Worm (Caenorhabditis elegans) whole organism, young adult: ENCODE data around the gene clec-239.
A peak's percentile ranks its signal among the peaks of the same experiment; 100 is the strongest.

Experiments used
- B0035.1 ChIP-seq: sonication (generic microtip); optimal IDR thresholded peaks from 2 replicates; lab custom pipeline; 2016; ENCODE audit warnings: missing genetic modification characterization, mild to moderate bottlenecking, missing compliant biosample characterization, missing genotype, missing genetic modification reagents
- F22D6.2 ChIP-seq: sonication (generic microtip); optimal IDR thresholded peaks from 2 replicates; lab custom pipeline; 2016; ENCODE audit warnings: mild to moderate bottlenecking, missing genetic modification characterization, missing compliant biosample characterization
- F33H1.4 ChIP-seq: fragments of 200-800 bp; sonication (Bioruptor generic); IDR thresholded peaks from 2 replicates; pipeline ENCODE4 v1.3.6; 2022; ENCODE audit warnings: missing genetic modification reagents, missing genetic modification characterization, missing compliant biosample characterization
- F37B4.10 ChIP-seq: fragments of 200-800 bp; sonication (Bioruptor generic); IDR thresholded peaks from 2 replicates; pipeline ENCODE4 v1.3.6; 2022; ENCODE audit warnings: missing genetic modification characterization, missing compliant biosample characterization
- F39B2.1 ChIP-seq: fragments of 200-800 bp; sonication (Bioruptor generic); IDR thresholded peaks from 2 replicates; pipeline ENCODE4 v1.3.6; 2022; ENCODE audit warnings: missing genetic modification reagents, missing genetic modification characterization, missing compliant biosample characterization
- F57A8.1 ChIP-seq: fragments of 200-800 bp; sonication (Bioruptor generic); optimal IDR thresholded peaks from 2 replicates; lab custom pipeline; 2018; ENCODE audit warnings: mild to moderate bottlenecking, missing genetic modification characterization, moderate library complexity, missing compliant biosample characterization
- K12H6.12 ChIP-seq: fragments of 200-800 bp; sonication (Bioruptor generic); optimal IDR thresholded peaks from 2 replicates; lab custom pipeline; 2018; ENCODE audit warnings: mild to moderate bottlenecking, missing genetic modification characterization, missing compliant biosample characterization
- T07F8.4 ChIP-seq: sonication (generic microtip); optimal IDR thresholded peaks from 2 replicates; lab custom pipeline; 2016; ENCODE audit warnings: mild to moderate bottlenecking, missing genetic modification characterization, moderate library complexity, missing compliant biosample characterization
- Y79H2A.3 ChIP-seq: fragments of 200-800 bp; sonication (Bioruptor generic); conservative IDR thresholded peaks from 2 replicates; pipeline ENCODE4 v1.3.6; 2022; ENCODE audit warnings: missing genetic modification reagents, missing genetic modification characterization, missing compliant biosample characterization
- aptf-2 ChIP-seq: fragments of 200-800 bp; sonication (Bioruptor generic); conservative IDR thresholded peaks from 2 replicates; pipeline ENCODE4 v1.3.6; 2022; ENCODE audit warnings: missing genetic modification reagents, missing genetic modification characterization, missing compliant biosample characterization
- aptf-3 ChIP-seq: fragments of 200-800 bp; sonication (Bioruptor generic); IDR thresholded peaks from 2 replicates; pipeline ENCODE4 v1.3.6; 2022; ENCODE audit warnings: missing genetic modification characterization, missing compliant biosample characterization
- atf-7 ChIP-seq: sonication (generic microtip); optimal IDR thresholded peaks from 2 replicates; lab custom pipeline; 2017; ENCODE audit warnings: mild to moderate bottlenecking, missing genetic modification characterization, missing compliant biosample characterization
- attf-5 ChIP-seq: fragments of 200-800 bp; sonication (Bioruptor generic); optimal IDR thresholded peaks from 2 replicates; lab custom pipeline; 2018; ENCODE audit warnings: mild to moderate bottlenecking, missing genetic modification characterization, missing compliant biosample characterization
- ccch-3 ChIP-seq: fragments of 200-800 bp; sonication (Bioruptor generic); optimal IDR thresholded peaks from 2 replicates; lab custom pipeline; 2018; ENCODE audit warnings: mild to moderate bottlenecking, missing genetic modification characterization, missing compliant biosample characterization
- cebp-1 ChIP-seq, 2 experiments: fragments of 200-800 bp in 1 of 2; sonication (Bioruptor generic) in 1 of 2; sonication (generic microtip) in 1 of 2; IDR thresholded peaks in 1 of 2; optimal IDR thresholded peaks in 1 of 2; 2 replicates each; pipeline versions ENCODE4 v1.3.6 to Lab custom; 2017 to 2022; ENCODE audit warnings: missing compliant biosample characterization in 2 of 2, missing genetic modification characterization in 2 of 2, mild to moderate bottlenecking in 1 of 2, missing genetic modification reagents in 1 of 2, moderate library complexity in 1 of 2
- ceh-58 ChIP-seq: fragments of 200-800 bp; sonication (Bioruptor generic); IDR thresholded peaks from 2 replicates; pipeline ENCODE4 v1.3.6; 2022; ENCODE audit warnings: missing genetic modification characterization, missing compliant biosample characterization
- ceh-91 ChIP-seq: fragments of 200-800 bp; sonication (Bioruptor generic); IDR thresholded peaks from 2 replicates; pipeline ENCODE4 v1.3.6; 2022; ENCODE audit warnings: missing genetic modification reagents, missing genetic modification characterization, missing compliant biosample characterization
- chd-7 ChIP-seq: sonication (generic microtip); optimal IDR thresholded peaks from 2 replicates; lab custom pipeline; 2016; ENCODE audit warnings: mild to moderate bottlenecking, missing genetic modification characterization, moderate library complexity, missing compliant biosample characterization
- dpl-1 ChIP-seq: fragments of 150-350 bp; optimal IDR thresholded peaks from 2 replicates; lab custom pipeline; 2014; ENCODE audit warnings: missing biosample characterization, missing genetic modification reagents, missing genetic modification characterization
- ekl-4 ChIP-seq: fragments of 200-800 bp; sonication (Bioruptor generic); IDR thresholded peaks from 2 replicates; pipeline ENCODE4 v1.3.6; 2022; ENCODE audit warnings: missing genetic modification reagents, missing genetic modification characterization, missing compliant biosample characterization
- fkh-3 ChIP-seq: sonication (generic microtip); optimal IDR thresholded peaks from 2 replicates; lab custom pipeline; 2016; ENCODE audit warnings: mild to moderate bottlenecking, missing genetic modification characterization, missing compliant biosample characterization
- hlh-26 ChIP-seq: fragments of 200-800 bp; sonication (Bioruptor generic); conservative IDR thresholded peaks from 2 replicates; pipeline ENCODE4 v1.3.6; 2022; ENCODE audit warnings: missing genetic modification reagents, missing genetic modification characterization, missing compliant biosample characterization
- let-607 ChIP-seq, 2 experiments: fragments of 200-800 bp in 1 of 2; sonication (Bioruptor generic) in 1 of 2; sonication (generic microtip) in 1 of 2; optimal IDR thresholded peaks; 2 replicates each; lab custom pipeline; 2016 to 2018; ENCODE audit warnings: mild to moderate bottlenecking in 2 of 2, missing compliant biosample characterization in 2 of 2, missing genetic modification characterization in 2 of 2, moderate library complexity in 2 of 2, missing genotype in 1 of 2
- lin-35 ChIP-seq, 3 experiments: fragments of 150-350 bp in 2 of 3; sonication (generic microtip) in 1 of 3; optimal IDR thresholded peaks; 2 replicates each; lab custom pipeline; 2014 to 2018; ENCODE audit warnings: missing biosample characterization in 3 of 3, missing genetic modification characterization in 3 of 3, missing genetic modification reagents in 3 of 3
- lin-40 ChIP-seq: sonication (generic microtip); optimal IDR thresholded peaks from 2 replicates; lab custom pipeline; 2016; ENCODE audit warnings: missing genetic modification characterization, mild to moderate bottlenecking, missing compliant biosample characterization, missing genotype, missing genetic modification reagents
- lsy-27 ChIP-seq: sonication (generic microtip); optimal IDR thresholded peaks from 2 replicates; lab custom pipeline; 2017; ENCODE audit warnings: missing genetic modification characterization, mild to moderate bottlenecking, missing compliant biosample characterization, antibody characterized with exemption, missing genotype, borderline replicate concordance; ENCODE audit not compliant: insufficient read depth
- madf-6 ChIP-seq: fragments of 200-800 bp; sonication (Bioruptor generic); IDR thresholded peaks from 2 replicates; pipeline ENCODE4 v1.3.6; 2022; ENCODE audit warnings: missing genetic modification reagents, missing genetic modification characterization, missing compliant biosample characterization
- mel-28 ChIP-seq: sonication (generic microtip); optimal IDR thresholded peaks from 2 replicates; lab custom pipeline; 2016; ENCODE audit warnings: borderline replicate concordance, mild to moderate bottlenecking, missing genetic modification characterization, missing compliant biosample characterization
- mes-4 ChIP-seq: sonication (generic microtip); optimal IDR thresholded peaks from 2 replicates; lab custom pipeline; 2016; ENCODE audit warnings: missing genotype, missing genetic modification characterization, missing compliant biosample characterization
- mxl-1 ChIP-seq: sonication (generic microtip); optimal IDR thresholded peaks from 2 replicates; lab custom pipeline; 2016; ENCODE audit warnings: missing genetic modification characterization, missing compliant biosample characterization
- nfya-2 ChIP-seq: fragments of 200-800 bp; sonication (Bioruptor generic); IDR thresholded peaks from 2 replicates; pipeline ENCODE4 v1.3.6; 2022; ENCODE audit warnings: missing genetic modification reagents, missing genetic modification characterization, missing compliant biosample characterization
- nhr-120 ChIP-seq: fragments of 200-800 bp; sonication (Bioruptor generic); IDR thresholded peaks from 2 replicates; pipeline ENCODE4 v1.3.6; 2022; ENCODE audit warnings: missing genetic modification characterization, missing compliant biosample characterization
- nhr-179 ChIP-seq: sonication (generic microtip); optimal IDR thresholded peaks from 2 replicates; lab custom pipeline; 2016; ENCODE audit warnings: mild to moderate bottlenecking, missing genetic modification characterization, missing compliant biosample characterization
- nhr-27 ChIP-seq: fragments of 200-800 bp; sonication (Bioruptor generic); optimal IDR thresholded peaks from 2 replicates; lab custom pipeline; 2018; ENCODE audit warnings: mild to moderate bottlenecking, missing genetic modification characterization, moderate library complexity, missing compliant biosample characterization
- nhr-80 ChIP-seq: sonication (generic microtip); optimal IDR thresholded peaks from 2 replicates; lab custom pipeline; 2016; ENCODE audit warnings: missing genetic modification characterization, missing compliant biosample characterization
- pbrm-1 ChIP-seq: fragments of 200-800 bp; sonication (Bioruptor generic); IDR thresholded peaks from 2 replicates; pipeline ENCODE4 v1.3.6; 2022; ENCODE audit warnings: missing genetic modification reagents, missing genetic modification characterization, missing compliant biosample characterization
- rec-8 ChIP-seq, 2 experiments: sonication (generic microtip); optimal IDR thresholded peaks; 2 replicates each; lab custom pipeline; 2016; ENCODE audit warnings: mild to moderate bottlenecking in 2 of 2, missing genetic modification characterization in 2 of 2, missing genetic modification reagents in 2 of 2, missing genotype in 2 of 2, missing biosample characterization in 1 of 2, missing compliant biosample characterization in 1 of 2, moderate library complexity in 1 of 2
- repo-1 ChIP-seq: sonication (generic microtip); optimal IDR thresholded peaks from 2 replicates; lab custom pipeline; 2017; ENCODE audit warnings: mild to moderate bottlenecking, missing genetic modification characterization, missing compliant biosample characterization
- somi-1 ChIP-seq: fragments of 200-800 bp; sonication (Bioruptor generic); optimal IDR thresholded peaks from 2 replicates; lab custom pipeline; 2018; ENCODE audit warnings: mild to moderate bottlenecking, missing genetic modification characterization, missing compliant biosample characterization
- sptf-2 ChIP-seq: fragments of 200-800 bp; sonication (Bioruptor generic); optimal IDR thresholded peaks from 2 replicates; lab custom pipeline; 2018; ENCODE audit warnings: mild to moderate bottlenecking, missing genetic modification characterization, missing compliant biosample characterization
- tbp1 ChIP-seq: fragments of 200-800 bp; sonication (Bioruptor generic); optimal IDR thresholded peaks from 2 replicates; lab custom pipeline; 2018; ENCODE audit warnings: mild to moderate bottlenecking, missing genetic modification characterization, missing compliant biosample characterization
- unc-62 ChIP-seq: fragments of 150-350 bp; optimal IDR thresholded peaks from 2 replicates; lab custom pipeline; 2014; ENCODE audit warnings: missing biosample characterization, missing genetic modification reagents, missing genetic modification characterization
- ztf-22 ChIP-seq: fragments of 200-800 bp; sonication (Bioruptor generic); optimal IDR thresholded peaks from 2 replicates; lab custom pipeline; 2018; ENCODE audit warnings: mild to moderate bottlenecking, missing genetic modification characterization, moderate library complexity, missing compliant biosample characterization
- ztf-25 ChIP-seq: fragments of 200-800 bp; sonication (Bioruptor generic); IDR thresholded peaks from 2 replicates; pipeline ENCODE4 v1.3.6; 2022; ENCODE audit warnings: missing genetic modification reagents, missing genetic modification characterization, missing compliant biosample characterization
- ztf-26 ChIP-seq: sonication (generic microtip); optimal IDR thresholded peaks from 2 replicates; lab custom pipeline; 2017; ENCODE audit warnings: missing genetic modification characterization, missing compliant biosample characterization
- ztf-3 ChIP-seq: fragments of 200-800 bp; sonication (Bioruptor generic); optimal IDR thresholded peaks from 2 replicates; lab custom pipeline; 2018; ENCODE audit warnings: mild to moderate bottlenecking, missing genetic modification characterization, missing compliant biosample characterization

The clec-239 gene

ce11 chrV:16965655-16966054 is 9.3 kb downstream of the clec-239 start, which contains the start of gene efl-1 (continued):
- TF ChIP-seq ztf-3 (GFP tag; lab: Kevin White, UChicago), result peak; percentile 25
- no peak for TF ChIP-seq ceh-58 (GFP tag; lab: Robert Waterston, UW)
- no peak for TF ChIP-seq T07F8.4
- no peak for TF ChIP-seq ceh-91 (GFP tag; lab: Robert Waterston, UW)
- TF ChIP-seq B0035.1 (tag; lab: Kevin White, UChicago), result no peak
- no peak for TF ChIP-seq hlh-26 (GFP tag; lab: Robert Waterston, UW)
- TF ChIP-seq Y79H2A.3 (GFP tag; lab: Robert Waterston, UW), result no peak
- TF ChIP-seq mel-28 (tag; lab: Kevin White, UChicago), result no peak
- TF ChIP-seq K12H6.12, result peak; percentile 42
- peak; percentile 68 for TF ChIP-seq tbp1
- no peak for TF ChIP-seq ccch-3 (GFP tag; lab: Kevin White, UChicago)
- TF ChIP-seq sptf-2 (GFP tag; lab: Kevin White, UChicago), result no peak
- peak; percentile 83 for TF ChIP-seq ekl-4 (GFP tag; lab: Robert Waterston, UW)
- TF ChIP-seq aptf-3 (GFP tag; lab: Robert Waterston, UW), result no peak
- peak; percentile 79 to 97 (median 83) for TF ChIP-seq lin-35 (GFP tag; optimal IDR thresholded peaks at IDR 0.05; lab: Kevin White, UChicago)
- no peak for TF ChIP-seq ztf-22
- no peak for TF ChIP-seq F22D6.2
- no peak for TF ChIP-seq aptf-2 (GFP tag; lab: Robert Waterston, UW)
- TF ChIP-seq rec-8 (tag; optimal IDR thresholded peaks at IDR 0.05; lab: Kevin White, UChicago), result no peak
- no peak for TF ChIP-seq atf-7 (tag; lab: Kevin White, UChicago)
- peak; percentile 87 for TF ChIP-seq lin-40 (tag; lab: Kevin White, UChicago)
- no peak for TF ChIP-seq nhr-120 (GFP tag; lab: Robert Waterston, UW)
- TF ChIP-seq somi-1 (GFP tag; lab: Kevin White, UChicago), result peak; percentile 22
- peak; percentile 98 for TF ChIP-seq dpl-1
- no peak for TF ChIP-seq mxl-1 (tag; lab: Kevin White, UChicago)
- TF ChIP-seq nfya-2, result no peak
- TF ChIP-seq F33H1.4 (GFP tag; lab: Robert Waterston, UW), result 0 out of 2 replicates have a peak, but pooled peaks have one; percentile 35
- no peak for TF ChIP-seq unc-62
- peak; percentile 47 for TF ChIP-seq cebp-1 (GFP tag; IDR thresholded peaks at IDR 0.05; lab: Robert Waterston, UW)
- TF ChIP-seq cebp-1 (tag; optimal IDR thresholded peaks at IDR 0.05; lab: Kevin White, UChicago), result peak; percentile 89
- TF ChIP-seq chd-7 (tag; lab: Kevin White, UChicago), result no peak
- peak; percentile 96 for TF ChIP-seq pbrm-1 (GFP tag; lab: Robert Waterston, UW)
- no peak for TF ChIP-seq nhr-27 (tag; lab: Kevin White, UChicago)
- no peak for TF ChIP-seq ztf-25 (GFP tag; lab: Robert Waterston, UW)
- TF ChIP-seq F57A8.1 (GFP tag; lab: Kevin White, UChicago), result no peak
- no peak for TF ChIP-seq nhr-179 (tag; lab: Kevin White, UChicago)
- no peak for TF ChIP-seq F37B4.10 (GFP tag; lab: Robert Waterston, UW)
- no peak for TF ChIP-seq F39B2.1
- TF ChIP-seq repo-1, result no peak
- TF ChIP-seq mes-4 (tag; lab: Kevin White, UChicago), result no peak
- TF ChIP-seq fkh-3 (tag; lab: Kevin White, UChicago), result no peak
- no peak for TF ChIP-seq lsy-27 (tag; lab: Kevin White, UChicago)
- TF ChIP-seq nhr-80, result no peak
- TF ChIP-seq let-607 (tag; optimal IDR thresholded peaks at IDR 0.05; lab: Kevin White, UChicago), result peak in 1 of 2 experiments; percentile 22
- peak; percentile 52 for TF ChIP-seq ztf-26 (tag; lab: Kevin White, UChicago)
- TF ChIP-seq madf-6 (GFP tag; lab: Robert Waterston, UW), result peak; percentile 81
- TF ChIP-seq attf-5 (GFP tag; lab: Kevin White, UChicago), result peak; percentile 96
